Fruit fly (Drosophila melanogaster) whole organism, adult: ENCODE measurements around the gene papi.

Experiments used
- CG11617 ChIP-seq: fragments of 200-800 bp; sonication (Bioruptor generic); optimal IDR thresholded peaks from 2 replicates; lab custom pipeline; 2017; ENCODE audit warnings: mild to moderate bottlenecking, missing biosample characterization, missing genetic modification reagents, missing genetic modification characterization
- CG12768 ChIP-seq: fragments of 200-800 bp; sonication (Bioruptor generic); optimal IDR thresholded peaks from 2 replicates; lab custom pipeline; 2017; ENCODE audit warnings: missing biosample characterization, missing genetic modification characterization, mild to moderate bottlenecking, moderate library complexity, missing genetic modification reagents
- CG14711 ChIP-seq: fragments of 200-800 bp; sonication (Bioruptor generic); optimal IDR thresholded peaks from 2 replicates; lab custom pipeline; 2018; ENCODE audit warnings: missing biosample characterization, mild to moderate bottlenecking, missing genetic modification characterization, moderate library complexity
- CG1620 ChIP-seq: fragments of 200-800 bp; sonication (Bioruptor generic); optimal IDR thresholded peaks from 2 replicates; lab custom pipeline; 2016; ENCODE audit warnings: missing biosample characterization, missing genetic modification characterization
- CG33017 ChIP-seq: fragments of 200-800 bp; sonication (Bioruptor generic); optimal IDR thresholded peaks from 2 replicates; lab custom pipeline; 2018; ENCODE audit warnings: missing biosample characterization, mild to moderate bottlenecking, missing genetic modification characterization, moderate library complexity
- CG5204 ChIP-seq: fragments of 200-800 bp; sonication (Bioruptor generic); optimal IDR thresholded peaks from 2 replicates; lab custom pipeline; 2016; ENCODE audit warnings: missing biosample characterization, missing genetic modification characterization
- CG7045 ChIP-seq: fragments of 200-800 bp; sonication (Bioruptor generic); optimal IDR thresholded peaks from 2 replicates; lab custom pipeline; 2017; ENCODE audit warnings: missing biosample characterization, mild to moderate bottlenecking, missing genetic modification characterization
- CG7101 ChIP-seq: fragments of 200-800 bp; sonication (Bioruptor generic); optimal IDR thresholded peaks from 2 replicates; lab custom pipeline; 2018; ENCODE audit warnings: missing biosample characterization, mild to moderate bottlenecking, missing genetic modification characterization, moderate library complexity
- Clk ChIP-seq: fragments of 200-800 bp; sonication (Bioruptor generic); optimal IDR thresholded peaks from 2 replicates; lab custom pipeline; 2017; ENCODE audit warnings: missing biosample characterization, missing genetic modification characterization
- Crg-1 ChIP-seq: fragments of 200-800 bp; sonication (Bioruptor generic); optimal IDR thresholded peaks from 2 replicates; lab custom pipeline; 2016; ENCODE audit warnings: missing biosample characterization, missing genetic modification characterization
- Hr96 ChIP-seq: fragments of 200-800 bp; sonication (Bioruptor generic); optimal IDR thresholded peaks from 2 replicates; lab custom pipeline; 2016; ENCODE audit warnings: missing biosample characterization, missing genetic modification characterization
- Mnt ChIP-seq: fragments of 200-800 bp; sonication (Bioruptor generic); optimal IDR thresholded peaks from 2 replicates; lab custom pipeline; 2016; ENCODE audit warnings: missing biosample characterization, mild to moderate bottlenecking, missing genetic modification characterization
- bab1 ChIP-seq: fragments of 200-800 bp; sonication (Bioruptor generic); optimal IDR thresholded peaks from 3 replicates; lab custom pipeline; 2019; ENCODE audit warnings: missing biosample characterization, mild to moderate bottlenecking, missing genetic modification characterization, moderate library complexity
- cic ChIP-seq: fragments of 200-800 bp; sonication (Bioruptor generic); optimal IDR thresholded peaks from 2 replicates; lab custom pipeline; 2017; ENCODE audit warnings: missing biosample characterization, mild to moderate bottlenecking, missing genetic modification characterization, moderate library complexity
- cnc ChIP-seq, 2 experiments: fragments of >200 bp; optimal IDR thresholded peaks; 2 replicates each; lab custom pipeline; 2017
- kay ChIP-seq: fragments of 200-800 bp; sonication (Bioruptor generic); peaks from one replicate; lab custom pipeline; 2016; ENCODE audit warnings: missing biosample characterization, missing genetic modification characterization, borderline replicate concordance
- ovo ChIP-seq: fragments of 200-800 bp; sonication (Bioruptor generic); optimal IDR thresholded peaks from 2 replicates; lab custom pipeline; 2016; ENCODE audit warnings: missing biosample characterization, missing genetic modification characterization
- pad ChIP-seq: fragments of 200-800 bp; sonication (Bioruptor generic); optimal IDR thresholded peaks from 3 replicates; lab custom pipeline; 2017; ENCODE audit warnings: missing biosample characterization, missing genetic modification characterization, mild to moderate bottlenecking, moderate library complexity, missing genetic modification reagents
- tj ChIP-seq: fragments of 200-800 bp; sonication (Bioruptor generic); optimal IDR thresholded peaks from 3 replicates; lab custom pipeline; 2017; ENCODE audit warnings: missing biosample characterization, mild to moderate bottlenecking, missing genetic modification characterization, moderate library complexity
- toe ChIP-seq: fragments of 200-800 bp; sonication (Bioruptor generic); optimal IDR thresholded peaks from 2 replicates; lab custom pipeline; 2016; ENCODE audit warnings: missing biosample characterization, missing genetic modification characterization

Gene papi

dm6 chr2L:2190684-2191083 lies 29.9 kb upstream of the papi start:
- TF ChIP-seq ovo (GFP tag; lab: Kevin White, UChicago): no peak
- TF ChIP-seq Clk: no peak
- no peak for TF ChIP-seq CG33017 (tag; lab: Kevin White, UChicago)
- no peak for TF ChIP-seq CG11617 (GFP tag; lab: Kevin White, UChicago)
- TF ChIP-seq Mnt: no peak
- TF ChIP-seq CG14711: no peak
- TF ChIP-seq pad: no peak
- TF ChIP-seq cic: no peak
- no peak for TF ChIP-seq toe (GFP tag; lab: Kevin White, UChicago)
- TF ChIP-seq tj (GFP tag; lab: Kevin White, UChicago): no peak
- no peak for TF ChIP-seq cnc (optimal IDR thresholded peaks at IDR 0.05; lab: Kevin White, UChicago)
- no peak for TF ChIP-seq CG7101 (tag; lab: Kevin White, UChicago)
- TF ChIP-seq bab1 (GFP tag; lab: Kevin White, UChicago): no peak
- TF ChIP-seq CG7045 (GFP tag; lab: Kevin White, UChicago): no peak
- TF ChIP-seq CG12768 (GFP tag; lab: Kevin White, UChicago): no peak
- TF ChIP-seq Hr96: no peak
- TF ChIP-seq CG1620: no peak

dm6 chr2L:2191404-2191803 lies 29.1 kb upstream of the papi start:
- TF ChIP-seq cnc (optimal IDR thresholded peaks at IDR 0.05; lab: Kevin White, UChicago): no peak
- TF ChIP-seq pad: no peak
- no peak for TF ChIP-seq Hr96
- TF ChIP-seq kay: no peak
- no peak for TF ChIP-seq CG5204 (GFP tag; lab: Kevin White, UChicago)
- TF ChIP-seq CG12768 (GFP tag; lab: Kevin White, UChicago): no peak
- no peak for TF ChIP-seq Crg-1 (GFP tag; lab: Kevin White, UChicago)
- TF ChIP-seq CG7045 (GFP tag; lab: Kevin White, UChicago): no peak
- no peak for TF ChIP-seq CG11617 (GFP tag; lab: Kevin White, UChicago)
- TF ChIP-seq Clk: no peak
- TF ChIP-seq ovo (GFP tag; lab: Kevin White, UChicago): no peak
- TF ChIP-seq CG33017 (tag; lab: Kevin White, UChicago): no peak
- no peak for TF ChIP-seq tj (GFP tag; lab: Kevin White, UChicago)
- TF ChIP-seq CG7101 (tag; lab: Kevin White, UChicago): no peak
- no peak for TF ChIP-seq Mnt

dm6 chr2L:2192123-2192601 lies 28.4 kb upstream of the papi start, which contains the start of gene CG10874:
CG10874 (minus strand) TSS chr2L:2192386.
- no peak for TF ChIP-seq ovo (GFP tag; lab: Kevin White, UChicago)
- no peak for TF ChIP-seq kay
- TF ChIP-seq CG7101 (tag; lab: Kevin White, UChicago): no peak
- peak; percentile 67 for TF ChIP-seq bab1 (GFP tag; lab: Kevin White, UChicago)
- no peak for TF ChIP-seq CG5204 (GFP tag; lab: Kevin White, UChicago)
- no peak for TF ChIP-seq cnc (optimal IDR thresholded peaks at IDR 0.05; lab: Kevin White, UChicago)
- TF ChIP-seq tj (GFP tag; lab: Kevin White, UChicago): no peak
- no peak for TF ChIP-seq CG33017 (tag; lab: Kevin White, UChicago)
- TF ChIP-seq CG12768 (GFP tag; lab: Kevin White, UChicago): no peak
- TF ChIP-seq CG11617 (GFP tag; lab: Kevin White, UChicago): no peak
- TF ChIP-seq toe (GFP tag; lab: Kevin White, UChicago): no peak
- TF ChIP-seq Clk: no peak
- no peak for TF ChIP-seq CG14711
- TF ChIP-seq CG7045 (GFP tag; lab: Kevin White, UChicago): no peak
- peak; percentile 13 for TF ChIP-seq cic
- TF ChIP-seq CG1620: peak; percentile 36
- TF ChIP-seq pad: peak; percentile 10
- TF ChIP-seq Crg-1 (GFP tag; lab: Kevin White, UChicago): peak; percentile 29
- peak; percentile 4 for TF ChIP-seq Mnt
- no peak for TF ChIP-seq Hr96

- peak; percentile 39 for TF ChIP-seq CG7101 (tag; lab: Kevin White, UChicago)
- peak; percentile 95 for TF ChIP-seq cic
- peak; percentile 92 for TF ChIP-seq tj (GFP tag; lab: Kevin White, UChicago)
- peak; percentile 3 for TF ChIP-seq Clk
- TF ChIP-seq CG7045 (GFP tag; lab: Kevin White, UChicago): peak; percentile 29
- peak; percentile 83 for TF ChIP-seq Hr96
- peak; percentile 92 for TF ChIP-seq CG14711
- TF ChIP-seq Crg-1 (GFP tag; lab: Kevin White, UChicago): peak; percentile 52
- TF ChIP-seq toe (GFP tag; lab: Kevin White, UChicago): peak; percentile 54
- peak; percentile 76 for TF ChIP-seq CG1620
- TF ChIP-seq cnc (optimal IDR thresholded peaks at IDR 0.05; lab: Kevin White, UChicago): no peak
- TF ChIP-seq Mnt: peak; percentile 99
- peak; percentile 86 for TF ChIP-seq pad
- peak; percentile 16 for TF ChIP-seq CG33017 (tag; lab: Kevin White, UChicago)
- TF ChIP-seq bab1 (GFP tag; lab: Kevin White, UChicago): peak; percentile 85
- no peak for TF ChIP-seq kay
- TF ChIP-seq CG5204 (GFP tag; lab: Kevin White, UChicago): no peak
- TF ChIP-seq CG12768 (GFP tag; lab: Kevin White, UChicago): peak; percentile 47
- peak; percentile 82 for TF ChIP-seq ovo (GFP tag; lab: Kevin White, UChicago)
- peak; percentile 43 for TF ChIP-seq CG11617 (GFP tag; lab: Kevin White, UChicago)
These were observed 27.2 kb upstream of the papi start for dm6 chr2L:2193357-2193780.

- TF ChIP-seq CG5204 (GFP tag; lab: Kevin White, UChicago): no peak
- TF ChIP-seq tj (GFP tag; lab: Kevin White, UChicago): peak; percentile 38
These were observed 26.2 kb upstream of the papi start for dm6 chr2L:2194305-2194828.

- peak; percentile 89 for TF ChIP-seq pad
- no peak for TF ChIP-seq CG1620
These were observed 25.2 kb upstream of the papi start for dm6 chr2L:2195328-2195727.
